Worm (Caenorhabditis elegans): Measurements from ENCODE around the gene F16G10.8.

- TF ChIP-seq flt-1 (GFP tag; IDR thresholded peaks at IDR 0.05) (no peak), ztf-23 (GFP tag; IDR thresholded peaks at IDR 0.05) (no peak), cog-1 (tag; optimal IDR thresholded peaks at IDR 0.05) (no peak), T22C8.4 (GFP tag; IDR thresholded peaks at IDR 0.05) (no peak), ref-1 (GFP tag; conservative IDR thresholded peaks at IDR 0.05) (no peak), tab-1 (GFP tag; IDR thresholded peaks at IDR 0.05) (no peak)
These were observed 38.0 kb upstream of the F16G10.8 start for ce11 chrII:2421185-2421584.
